Fruit fly (Drosophila melanogaster): ENCODE data around the gene Coa8.

dm6 chrX:1847735-1848134 lies 32.3 kb upstream of the Coa8 start:
- TF ChIP-seq ovo (GFP tag; optimal IDR thresholded peaks at IDR 0.05) = no peak
- no peak for TF ChIP-seq CG7045 (GFP tag; optimal IDR thresholded peaks at IDR 0.05)
- TF ChIP-seq Hr96 (GFP tag; optimal IDR thresholded peaks at IDR 0.05) = no peak
- TF ChIP-seq cic (GFP tag; optimal IDR thresholded peaks at IDR 0.05) = no peak
- TF ChIP-seq tj (GFP tag; optimal IDR thresholded peaks at IDR 0.05) = no peak
- no peak for TF ChIP-seq Clk (GFP tag; optimal IDR thresholded peaks at IDR 0.05)
- TF ChIP-seq kay (GFP tag; ENCODE audit: borderline replicate concordance) = no peak
- TF ChIP-seq toe (GFP tag; optimal IDR thresholded peaks at IDR 0.05) = no peak
- TF ChIP-seq CG12768 (GFP tag; optimal IDR thresholded peaks at IDR 0.05) = no peak
